Worm (Caenorhabditis elegans) whole organism, late embryonic: Measurements from ENCODE around the gene brap-2.

Source experiments
- ama-1 ChIP-seq: fragments of 150-350 bp; optimal IDR thresholded peaks from 2 replicates; lab custom pipeline; 2014
- ceh-30 ChIP-seq: fragments of 150-350 bp; optimal IDR thresholded peaks from 2 replicates; lab custom pipeline; 2014; ENCODE audit warnings: missing biosample characterization, missing genetic modification characterization
- ceh-9 ChIP-seq: sonication (generic microtip); optimal IDR thresholded peaks from 2 replicates; lab custom pipeline; 2016; ENCODE audit warnings: mild to moderate bottlenecking, missing genetic modification characterization, inconsistent platforms, missing compliant biosample characterization
- dmd-4 ChIP-seq: sonication (generic microtip); optimal IDR thresholded peaks from 2 replicates; lab custom pipeline; 2016; ENCODE audit warnings: borderline replicate concordance, missing genetic modification characterization, missing compliant biosample characterization
- ets-4 ChIP-seq: sonication (generic microtip); optimal IDR thresholded peaks from 2 replicates; lab custom pipeline; 2016; ENCODE audit warnings: missing genetic modification characterization, missing compliant biosample characterization
- fkh-6 ChIP-seq: sonication (generic microtip); optimal IDR thresholded peaks from 2 replicates; lab custom pipeline; 2016; ENCODE audit warnings: missing genetic modification characterization, missing compliant biosample characterization
- hlh-30 ChIP-seq: sonication (generic microtip); optimal IDR thresholded peaks from 2 replicates; lab custom pipeline; 2017; ENCODE audit warnings: antibody characterized with exemption, missing genetic modification characterization, missing compliant biosample characterization; ENCODE audit not compliant: insufficient read depth
- nhr-11 ChIP-seq: fragments of 150-350 bp; optimal IDR thresholded peaks from 2 replicates; lab custom pipeline; 2014; ENCODE audit warnings: missing biosample characterization, missing genetic modification characterization
- odd-2 ChIP-seq: sonication (generic microtip); optimal IDR thresholded peaks from 2 replicates; lab custom pipeline; 2017; ENCODE audit warnings: antibody characterized with exemption, mild to moderate bottlenecking, missing genetic modification characterization, missing compliant biosample characterization
- pat-9 ChIP-seq: fragments of 200-800 bp; sonication (Bioruptor generic); optimal IDR thresholded peaks from 2 replicates; lab custom pipeline; 2018; ENCODE audit warnings: mild to moderate bottlenecking, missing genetic modification characterization, moderate library complexity, missing compliant biosample characterization
- pha-2 ChIP-seq: sonication (generic microtip); optimal IDR thresholded peaks from 2 replicates; lab custom pipeline; 2017; ENCODE audit warnings: mild to moderate bottlenecking, missing genetic modification characterization, missing compliant biosample characterization
- pha-4 ChIP-seq: fragments of 150-350 bp; optimal IDR thresholded peaks from 2 replicates; lab custom pipeline; 2018; ENCODE audit warnings: missing biosample characterization, missing genetic modification reagents, missing genetic modification characterization
- pqm-1 ChIP-seq: sonication (generic microtip); optimal IDR thresholded peaks from 2 replicates; lab custom pipeline; 2016; ENCODE audit warnings: missing genetic modification characterization, missing compliant biosample characterization
- ttx-3 ChIP-seq: sonication (generic microtip); optimal IDR thresholded peaks from 2 replicates; lab custom pipeline; 2016; ENCODE audit warnings: missing genetic modification reagents, missing genetic modification characterization, missing compliant biosample characterization

DNA sequence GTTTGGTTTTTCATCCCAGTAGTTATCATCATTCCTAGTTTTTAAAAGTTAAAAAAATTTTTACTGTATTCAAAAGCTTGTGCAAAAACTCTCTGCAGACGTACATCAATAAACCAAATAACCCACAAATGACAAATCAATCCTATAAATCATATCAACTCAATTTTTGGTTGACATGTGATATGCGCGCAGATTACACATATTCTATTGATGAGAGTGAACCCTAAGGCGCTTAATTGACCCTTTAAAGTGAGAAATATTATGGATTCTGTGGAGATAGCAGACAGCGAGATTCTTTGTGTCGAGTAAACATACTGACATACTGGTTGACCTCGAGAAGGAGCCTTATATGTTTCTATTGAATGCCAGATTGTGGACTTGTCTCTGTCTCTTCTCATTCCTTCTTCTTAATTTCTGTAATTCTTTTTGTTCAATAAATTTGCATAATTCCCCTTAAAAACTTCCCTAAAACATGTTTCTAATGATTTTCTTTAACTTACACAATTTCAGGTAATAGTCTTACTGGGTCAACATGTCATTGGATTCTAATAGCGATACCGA is 23.3 kb upstream of the brap-2 start, which contains the start of gene EEED8.2:
- no peak for TF ChIP-seq pqm-1 (tag; lab: Kevin White, UChicago)
- no peak for TF ChIP-seq ama-1
- TF ChIP-seq pha-4 (tag; lab: Kevin White, UChicago), result no peak
- no peak for TF ChIP-seq pat-9
- TF ChIP-seq ceh-9 (tag; lab: Kevin White, UChicago), result no peak
- peak; percentile 24 for TF ChIP-seq hlh-30
- no peak for TF ChIP-seq ceh-30 (tag; lab: Kevin White, UChicago)
- TF ChIP-seq pha-2, result no peak
- no peak for TF ChIP-seq ets-4
- TF ChIP-seq nhr-11, result no peak
- no peak for TF ChIP-seq ttx-3 (tag; lab: Kevin White, UChicago)
- TF ChIP-seq fkh-6 (tag; lab: Kevin White, UChicago), result no peak
- TF ChIP-seq dmd-4 (tag; lab: Kevin White, UChicago), result no peak
- TF ChIP-seq odd-2 (tag; lab: Kevin White, UChicago), result no peak
